Fruit fly (Drosophila melanogaster): ENCODE measurements around the gene eEF1delta.

eEF1delta gene

DNA sequence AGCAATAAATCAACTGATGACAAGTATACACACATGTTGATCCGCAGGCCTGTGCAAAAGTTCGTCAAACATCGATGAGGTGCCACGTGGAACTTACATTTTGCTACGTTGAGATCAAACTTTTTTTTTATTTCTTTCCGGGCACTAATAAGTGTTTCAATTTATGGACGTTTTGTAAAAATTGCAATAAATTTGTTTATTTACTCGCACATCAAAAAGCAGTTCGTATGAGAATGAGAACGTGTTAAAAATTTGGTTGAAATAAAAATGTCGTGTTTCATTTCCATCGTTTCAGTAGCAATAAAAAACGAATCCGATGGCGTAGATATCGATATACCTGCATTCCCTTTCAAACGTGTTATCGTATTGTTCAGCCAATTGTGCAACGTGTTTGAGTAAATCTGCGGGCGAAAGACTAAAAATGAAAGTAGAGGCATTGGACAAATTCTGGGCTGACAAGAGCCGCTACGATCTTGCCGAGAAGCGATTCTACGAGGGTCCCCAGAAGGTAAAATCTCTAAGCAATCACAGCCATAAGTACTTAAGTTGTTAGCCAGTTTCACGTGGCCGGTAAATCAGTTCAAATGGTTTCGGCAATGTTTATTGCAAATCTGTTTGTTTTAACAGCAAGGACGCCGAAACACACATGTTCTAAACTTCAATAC lies at the start of gene eEF1delta:
Gene eEF1delta (plus strand): TSS at position 356 of the 665 bp plus-strand sequence.
- no peak for TF ChIP-seq CG7101 (tag; optimal IDR thresholded peaks at IDR 0.05)
- TF ChIP-seq cnc (optimal IDR thresholded peaks at IDR 0.05): peak in 1 of 2 experiments; percentile 3
- TF ChIP-seq Crg-1 (GFP tag; optimal IDR thresholded peaks at IDR 0.05): no peak
- TF ChIP-seq bab1 (GFP tag; optimal IDR thresholded peaks at IDR 0.05): peak; percentile 18
- no peak for TF ChIP-seq CG14711 (tag; optimal IDR thresholded peaks at IDR 0.05)
- TF ChIP-seq CG11617 (GFP tag; optimal IDR thresholded peaks at IDR 0.05): peak; percentile 47
- no peak for TF ChIP-seq CG12768 (GFP tag; optimal IDR thresholded peaks at IDR 0.05)
- TF ChIP-seq Mnt (GFP tag; optimal IDR thresholded peaks at IDR 0.05): peak; percentile 68

- no peak for TF ChIP-seq Crg-1 (GFP tag; optimal IDR thresholded peaks at IDR 0.05)
- TF ChIP-seq ovo (GFP tag; optimal IDR thresholded peaks at IDR 0.05): no peak
- TF ChIP-seq CG14711 (tag; optimal IDR thresholded peaks at IDR 0.05): no peak
- TF ChIP-seq CG7045 (GFP tag; optimal IDR thresholded peaks at IDR 0.05): no peak
- TF ChIP-seq bab1 (GFP tag; optimal IDR thresholded peaks at IDR 0.05): no peak
- no peak for TF ChIP-seq tj (GFP tag; optimal IDR thresholded peaks at IDR 0.05)
These were observed 40.9 kb upstream of the eEF1delta start, which contains the start of gene Fum4 for dm6 chr2L:10191396-10191795. Fum4 (minus strand) TSS chr2L:10191496.

dm6 chr2L:10198911-10199310 lies 33.4 kb upstream of the eEF1delta start, which contains the start of gene Sur:
Sur (minus strand) TSS chr2L:10199117.
- no peak for TF ChIP-seq CG33017 (tag; optimal IDR thresholded peaks at IDR 0.05)
- no peak for TF ChIP-seq toe (GFP tag; optimal IDR thresholded peaks at IDR 0.05)

DNA sequence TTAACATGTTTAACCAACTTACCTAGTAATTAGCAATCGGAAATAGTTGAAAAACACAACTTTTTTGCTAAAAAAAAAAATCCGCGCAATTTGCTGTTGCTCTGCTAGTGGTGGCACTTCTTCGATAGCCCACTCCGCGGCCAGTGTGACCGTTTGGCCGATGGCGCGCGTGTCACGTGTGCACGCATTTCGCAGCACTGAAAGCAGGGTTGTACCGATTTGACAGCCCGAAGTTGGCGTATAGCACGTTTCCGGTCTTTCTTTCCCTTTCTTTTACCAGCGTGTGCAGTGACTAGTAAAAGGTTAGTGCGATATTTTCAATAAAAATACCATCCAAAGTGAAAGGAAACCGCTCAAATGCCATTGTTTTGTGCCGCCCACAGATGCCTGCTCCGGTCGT lies 31.5 kb upstream of the eEF1delta start, which contains the start of the genes Ripalpha and RpL7:
Gene Ripalpha (minus strand): TSS at position 128 of the 400 bp plus-strand sequence.
Gene RpL7 (plus strand): TSS at position 158 of the 400 bp plus-strand sequence.
- TF ChIP-seq cic (GFP tag; optimal IDR thresholded peaks at IDR 0.05): peak; percentile 93
- peak; percentile 94 for TF ChIP-seq toe (GFP tag; optimal IDR thresholded peaks at IDR 0.05)
- TF ChIP-seq Crg-1 (GFP tag; optimal IDR thresholded peaks at IDR 0.05): peak; percentile 99
- TF ChIP-seq bab1 (GFP tag; optimal IDR thresholded peaks at IDR 0.05): peak; percentile 94
- no peak for TF ChIP-seq kay (GFP tag; ENCODE audit: borderline replicate concordance)
- peak; percentile 99 for TF ChIP-seq Mnt (GFP tag; optimal IDR thresholded peaks at IDR 0.05)
- TF ChIP-seq Hr96 (GFP tag; optimal IDR thresholded peaks at IDR 0.05): no peak
- peak; percentile 89 for TF ChIP-seq tj (GFP tag; optimal IDR thresholded peaks at IDR 0.05)
- TF ChIP-seq CG12768 (GFP tag; optimal IDR thresholded peaks at IDR 0.05): peak; percentile 96
- TF ChIP-seq CG11617 (GFP tag; optimal IDR thresholded peaks at IDR 0.05): peak; percentile 98
- TF ChIP-seq Clk (GFP tag; optimal IDR thresholded peaks at IDR 0.05): peak; percentile 94
- peak; percentile 93 for TF ChIP-seq CG14711 (tag; optimal IDR thresholded peaks at IDR 0.05)
- TF ChIP-seq CG7045 (GFP tag; optimal IDR thresholded peaks at IDR 0.05): peak; percentile 97
- peak; percentile 90 for TF ChIP-seq CG33017 (tag; optimal IDR thresholded peaks at IDR 0.05)
- TF ChIP-seq pad (GFP tag; optimal IDR thresholded peaks at IDR 0.05): peak; percentile 93
- TF ChIP-seq CG7101 (tag; optimal IDR thresholded peaks at IDR 0.05): peak; percentile 98
- no peak for TF ChIP-seq cnc (optimal IDR thresholded peaks at IDR 0.05)
- no peak for TF ChIP-seq CG5204 (GFP tag; optimal IDR thresholded peaks at IDR 0.05)
- peak; percentile 99 for TF ChIP-seq ovo (GFP tag; optimal IDR thresholded peaks at IDR 0.05)
- TF ChIP-seq CG1620 (GFP tag; optimal IDR thresholded peaks at IDR 0.05): peak; percentile 99

dm6 chr2L:10201743-10202142 lies 30.6 kb upstream of the eEF1delta start:
- TF ChIP-seq CG11617 (GFP tag; optimal IDR thresholded peaks at IDR 0.05) (no peak), ovo (GFP tag; optimal IDR thresholded peaks at IDR 0.05) (no peak), tj (GFP tag; optimal IDR thresholded peaks at IDR 0.05) (no peak), kay (GFP tag; ENCODE audit: borderline replicate concordance) (no peak), CG7045 (GFP tag; optimal IDR thresholded peaks at IDR 0.05) (no peak), CG14711 (tag; optimal IDR thresholded peaks at IDR 0.05) (no peak), pad (GFP tag; optimal IDR thresholded peaks at IDR 0.05) (no peak), CG7101 (tag; optimal IDR thresholded peaks at IDR 0.05) (no peak), toe (GFP tag; optimal IDR thresholded peaks at IDR 0.05) (no peak), CG33017 (tag; optimal IDR thresholded peaks at IDR 0.05) (no peak), Mnt (GFP tag; optimal IDR thresholded peaks at IDR 0.05) (no peak)

DNA sequence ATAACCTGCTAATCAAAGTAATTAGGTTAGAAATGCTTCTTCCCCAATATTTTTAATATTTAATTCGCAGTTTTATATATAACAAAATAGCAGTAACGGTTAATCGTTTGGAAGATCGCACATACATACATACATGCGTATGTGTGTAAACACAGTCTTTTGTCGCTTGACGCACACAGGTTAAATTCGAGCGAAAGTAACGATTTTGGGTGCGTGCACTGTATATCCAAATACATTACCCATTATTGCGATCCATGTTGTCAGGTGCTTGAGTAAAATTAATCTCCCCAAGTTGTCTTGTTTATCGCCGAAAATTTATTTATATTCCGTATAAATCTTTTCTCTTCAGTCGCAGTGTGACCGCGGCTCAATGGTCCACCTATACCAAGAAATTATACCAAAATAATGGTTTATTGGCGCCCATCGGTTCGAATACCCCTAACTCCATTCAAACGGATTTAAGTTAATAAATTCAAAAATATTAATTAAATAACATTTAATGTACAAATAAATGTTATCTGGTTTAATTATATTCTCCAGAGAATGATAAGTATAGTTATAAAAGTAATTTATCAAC lies 28.3 kb upstream of the eEF1delta start, which contains the start of gene CG34159:
Gene CG34159 (minus strand): TSS at position 385 of the 577 bp plus-strand sequence.
- TF ChIP-seq ovo (GFP tag; optimal IDR thresholded peaks at IDR 0.05): peak; percentile 73
- no peak for TF ChIP-seq CG14711 (tag; optimal IDR thresholded peaks at IDR 0.05)
- TF ChIP-seq cnc (optimal IDR thresholded peaks at IDR 0.05): no peak
- peak; percentile 42 for TF ChIP-seq bab1 (GFP tag; optimal IDR thresholded peaks at IDR 0.05)
- no peak for TF ChIP-seq Clk (GFP tag; optimal IDR thresholded peaks at IDR 0.05)
- no peak for TF ChIP-seq Hr96 (GFP tag; optimal IDR thresholded peaks at IDR 0.05)
- TF ChIP-seq tj (GFP tag; optimal IDR thresholded peaks at IDR 0.05): no peak
- no peak for TF ChIP-seq CG7045 (GFP tag; optimal IDR thresholded peaks at IDR 0.05)
- no peak for TF ChIP-seq cic (GFP tag; optimal IDR thresholded peaks at IDR 0.05)
- no peak for TF ChIP-seq toe (GFP tag; optimal IDR thresholded peaks at IDR 0.05)
- TF ChIP-seq kay (GFP tag; ENCODE audit: borderline replicate concordance): no peak

All from whole organism, adult.